Fruit fly (Drosophila melanogaster): ENCODE measurements around the gene CG6985.

CG6985 gene

DNA sequence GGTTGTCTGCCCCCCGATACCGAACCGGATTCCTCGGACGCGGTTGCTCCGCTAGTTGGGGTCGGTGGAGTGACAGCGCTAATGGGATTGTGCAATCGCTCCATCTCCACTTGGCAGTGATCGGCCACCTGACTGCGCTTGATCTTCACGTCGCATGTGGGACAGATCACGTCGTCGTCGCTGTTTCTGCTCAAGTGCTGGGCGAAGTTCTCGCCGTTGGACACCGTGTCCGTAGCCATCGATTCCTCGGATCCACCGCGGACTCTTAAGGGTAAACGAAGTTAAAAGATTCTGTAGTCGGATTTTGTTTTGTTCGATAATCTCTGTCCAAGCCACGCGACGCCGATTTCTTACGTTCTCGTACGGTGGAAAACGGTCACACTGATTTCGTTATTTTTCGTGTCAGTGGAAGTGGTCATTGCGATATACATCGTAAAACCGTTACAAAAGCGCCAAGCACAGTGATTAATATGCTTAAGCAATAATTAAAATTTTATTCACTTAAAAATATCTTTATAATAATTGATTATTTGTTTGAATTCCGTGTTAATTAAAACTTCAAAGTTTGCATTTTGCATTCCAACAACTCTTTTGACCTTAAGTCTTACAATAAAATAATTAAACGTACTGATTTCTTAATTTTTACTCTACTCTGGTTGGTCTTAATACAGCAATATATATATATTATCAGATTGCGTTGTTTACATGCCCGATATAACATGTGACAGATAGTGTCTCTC is 14.7 kb upstream of the CG6985 start, which contains the start of gene RNF220 (continued):
- no peak for TF ChIP-seq CG2199 (GFP tag; IDR thresholded peaks at IDR 0.05)
- no peak for TF ChIP-seq pan (optimal IDR thresholded peaks at IDR 0.05)
- no peak for TF ChIP-seq pan (GFP tag; optimal IDR thresholded peaks at IDR 0.05 in 1 of 2, IDR thresholded peaks at IDR 0.05 in 1 of 2)
- TF ChIP-seq CG14710 (tag; optimal IDR thresholded peaks at IDR 0.05): peak; percentile 56
- no peak for TF ChIP-seq fd96Cb (tag; optimal IDR thresholded peaks at IDR 0.05)
- no peak for TF ChIP-seq seq (GFP tag; IDR thresholded peaks at IDR 0.05)
- no peak for TF ChIP-seq cwo (GFP tag; optimal IDR thresholded peaks at IDR 0.05)
- TF ChIP-seq Bdp1 (GFP tag; optimal IDR thresholded peaks at IDR 0.05): no peak
- TF ChIP-seq CG6272 (GFP tag; IDR thresholded peaks at IDR 0.05): peak; percentile 24; the same call in 1 of the 2 replicates
- peak; percentile 40 for TF ChIP-seq Sox100B (GFP tag; optimal IDR thresholded peaks at IDR 0.05)
- no peak for TF ChIP-seq CG12071 (GFP tag; optimal IDR thresholded peaks at IDR 0.05)
- TF ChIP-seq ci (GFP tag; IDR thresholded peaks at IDR 0.05): 0 out of 3 replicates have a peak, but pooled peaks have one; percentile 9
- TF ChIP-seq CG2712 (tag; optimal IDR thresholded peaks at IDR 0.05): peak; percentile 34
- no peak for TF ChIP-seq B-H1 (GFP tag; IDR thresholded peaks at IDR 0.05)
- TF ChIP-seq CG18262 (tag; optimal IDR thresholded peaks at IDR 0.05): peak; percentile 30
- TF ChIP-seq lab (GFP tag; optimal IDR thresholded peaks at IDR 0.05): no peak
- TF ChIP-seq vfl (GFP tag; optimal IDR thresholded peaks at IDR 0.05): no peak
- TF ChIP-seq CG9932 (GFP tag; IDR thresholded peaks at IDR 0.05): peak; percentile 47
- no peak for TF ChIP-seq ro (GFP tag; IDR thresholded peaks at IDR 0.05)
- no peak for TF ChIP-seq sug (tag; optimal IDR thresholded peaks at IDR 0.05)

DNA sequence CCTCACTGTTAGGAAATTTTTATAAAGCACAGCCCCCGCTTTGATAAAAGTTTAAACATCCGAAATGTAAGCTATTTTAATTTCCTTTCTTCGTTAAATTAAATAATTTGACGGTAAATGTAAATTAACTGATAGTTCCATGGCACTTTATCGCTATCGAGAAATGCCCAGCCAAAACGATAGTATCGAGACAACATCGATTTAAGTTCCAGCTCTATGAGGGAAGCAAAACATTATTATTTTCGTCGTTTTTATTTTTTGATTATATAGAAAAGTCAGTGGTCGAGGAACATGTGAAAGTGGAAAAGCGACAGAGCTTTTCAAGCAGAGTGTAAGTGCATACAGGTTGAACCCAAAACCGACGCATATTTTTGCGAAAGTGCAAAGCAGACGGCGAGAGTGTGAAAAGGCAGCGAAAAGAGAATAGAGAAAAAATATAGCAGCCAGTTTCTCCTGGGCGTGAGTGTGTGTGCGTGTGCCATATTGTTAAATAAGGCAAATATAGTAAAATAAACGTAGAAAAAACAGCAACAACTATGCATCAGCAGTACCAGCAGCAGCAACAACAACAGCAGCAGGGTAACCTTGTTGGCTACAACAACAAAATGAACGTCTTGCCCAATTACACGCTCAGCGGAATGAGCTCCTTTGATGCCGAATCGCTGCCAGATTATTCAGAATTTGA is 14.0 kb upstream of the CG6985 start, which contains the start of gene CG45049:
Gene CG45049, plus strand, starts transcription at position 197 of the 685 bp plus-strand sequence.
- peak; percentile 66 for TF ChIP-seq row (GFP tag; IDR thresholded peaks at IDR 0.05)
- TF ChIP-seq CG6791 (GFP tag; IDR thresholded peaks at IDR 0.05; ENCODE audit: partially characterized antibody): peak; percentile 95
- no peak for TF ChIP-seq run (tag; optimal IDR thresholded peaks at IDR 0.05)
- peak; percentile 0 for TF ChIP-seq CG14710 (tag; optimal IDR thresholded peaks at IDR 0.05)
- peak; percentile 42 for TF ChIP-seq CG34376 (GFP tag; optimal IDR thresholded peaks at IDR 0.05)
- peak in 1 of 2 experiments; percentile 12 for TF ChIP-seq Pdp1 (GFP tag; optimal IDR thresholded peaks at IDR 0.05)
- peak; percentile 87 for TF ChIP-seq nerfin-2 (GFP tag; IDR thresholded peaks at IDR 0.05; ENCODE audit: partially characterized antibody)
- peak; percentile 34 for TF ChIP-seq lilli (GFP tag; optimal IDR thresholded peaks at IDR 0.05)
- peak; percentile 87 for TF ChIP-seq HLH4C (GFP tag; IDR thresholded peaks at IDR 0.05; ENCODE audit: partially characterized antibody)
- peak; percentile 90 for TF ChIP-seq Dll (GFP tag; IDR thresholded peaks at IDR 0.05; ENCODE audit: partially characterized antibody)
- TF ChIP-seq CG34224 (GFP tag; IDR thresholded peaks at IDR 0.05; ENCODE audit: partially characterized antibody): peak; percentile 86
- peak; percentile 85 for TF ChIP-seq CG4360 (GFP tag; IDR thresholded peaks at IDR 0.05)
- TF ChIP-seq CG2712 (tag; optimal IDR thresholded peaks at IDR 0.05): peak; percentile 8
- TF ChIP-seq sc (optimal IDR thresholded peaks at IDR 0.05): no peak
- TF ChIP-seq sc (GFP tag; optimal IDR thresholded peaks at IDR 0.05): no peak
- peak; percentile 96 for TF ChIP-seq amos (GFP tag; IDR thresholded peaks at IDR 0.05; ENCODE audit: partially characterized antibody)
- peak; percentile 86; the same call in 2 of the 3 replicates for TF ChIP-seq mld (GFP tag; IDR thresholded peaks at IDR 0.05; ENCODE audit: partially characterized antibody)
- no peak for TF ChIP-seq CG17612 (GFP tag; IDR thresholded peaks at IDR 0.05)
- TF ChIP-seq chinmo (GFP tag; IDR thresholded peaks at IDR 0.05; ENCODE audit: partially characterized antibody): peak; percentile 54; the same call in 1 of the 4 replicates
- TF ChIP-seq CG4854 (GFP tag; optimal IDR thresholded peaks at IDR 0.05): no peak
- no peak for TF ChIP-seq Antp (GFP tag; optimal IDR thresholded peaks at IDR 0.05)
- TF ChIP-seq trem (tag; optimal IDR thresholded peaks at IDR 0.05): peak; percentile 4
- TF ChIP-seq sr (GFP tag; IDR thresholded peaks at IDR 0.05): peak; percentile 35; the same call in 1 of the 3 replicates
- TF ChIP-seq CG18619 (GFP tag; optimal IDR thresholded peaks at IDR 0.05): no peak
- TF ChIP-seq CG15601 (tag; optimal IDR thresholded peaks at IDR 0.05): no peak
- TF ChIP-seq ci (GFP tag; IDR thresholded peaks at IDR 0.05): no peak
- no peak for TF ChIP-seq fd3F (GFP tag; optimal IDR thresholded peaks at IDR 0.05)
- peak; percentile 10 for TF ChIP-seq zfh2 (GFP tag; optimal IDR thresholded peaks at IDR 0.05)
- TF ChIP-seq nmo (GFP tag; optimal IDR thresholded peaks at IDR 0.05): peak; percentile 25
- no peak for TF ChIP-seq CG17186 (GFP tag; optimal IDR thresholded peaks at IDR 0.05)
